Worm (Caenorhabditis elegans) whole organism, late embryonic: ENCODE measurements around the gene gst-17.

Source experiments
- F13H6.1 ChIP-seq: sonication (generic microtip); optimal IDR thresholded peaks from 2 replicates; lab custom pipeline; 2016; ENCODE audit warnings: missing genetic modification characterization, missing compliant biosample characterization
- ceh-45 ChIP-seq: fragments of 200-800 bp; sonication (Bioruptor generic); IDR thresholded peaks from 2 replicates; pipeline ENCODE4 v1.3.6; 2022; ENCODE audit warnings: missing genetic modification reagents, missing genetic modification characterization, missing compliant biosample characterization
- dve-1 ChIP-seq: sonication (generic microtip); optimal IDR thresholded peaks from 2 replicates; lab custom pipeline; 2017; ENCODE audit warnings: antibody characterized with exemption, mild to moderate bottlenecking, missing genetic modification characterization, missing compliant biosample characterization
- elt-2 ChIP-seq: sonication (generic microtip); optimal IDR thresholded peaks from 2 replicates; lab custom pipeline; 2016; ENCODE audit warnings: missing genetic modification reagents, missing genetic modification characterization, missing compliant biosample characterization
- fax-1 ChIP-seq: sonication (generic microtip); optimal IDR thresholded peaks from 2 replicates; lab custom pipeline; 2016; ENCODE audit warnings: missing genotype, missing genetic modification characterization, missing compliant biosample characterization
- fkh-10 ChIP-seq: fragments of 150-350 bp; optimal IDR thresholded peaks from 2 replicates; lab custom pipeline; 2014; ENCODE audit warnings: missing biosample characterization, missing genetic modification reagents, missing genetic modification characterization
- nhr-232 ChIP-seq: sonication (generic microtip); optimal IDR thresholded peaks from 2 replicates; lab custom pipeline; 2016; ENCODE audit warnings: missing genetic modification characterization, missing compliant biosample characterization
- pax-1 ChIP-seq: fragments of 150-350 bp; optimal IDR thresholded peaks from 2 replicates; lab custom pipeline; 2014; ENCODE audit warnings: missing biosample characterization, missing genetic modification characterization
- pha-4 ChIP-seq: fragments of 150-350 bp; optimal IDR thresholded peaks from 2 replicates; lab custom pipeline; 2018; ENCODE audit warnings: missing biosample characterization, missing genetic modification reagents, missing genetic modification characterization
- pqm-1 ChIP-seq: sonication (generic microtip); optimal IDR thresholded peaks from 2 replicates; lab custom pipeline; 2016; ENCODE audit warnings: missing genetic modification characterization, missing compliant biosample characterization
- pros-1 ChIP-seq: fragments of 150-350 bp; optimal IDR thresholded peaks from 2 replicates; lab custom pipeline; 2014; ENCODE audit warnings: missing biosample characterization, missing genetic modification reagents, missing genetic modification characterization
- sox-2 ChIP-seq: fragments of 200-800 bp; sonication (Bioruptor generic); IDR thresholded peaks from 2 replicates; pipeline ENCODE4 v1.3.6; 2022; ENCODE audit warnings: missing genetic modification reagents, missing genetic modification characterization, missing compliant biosample characterization
- tbx-7 ChIP-seq: sonication (generic microtip); optimal IDR thresholded peaks from 2 replicates; lab custom pipeline; 2016; ENCODE audit warnings: missing genotype, missing genetic modification characterization, missing compliant biosample characterization
- unc-42 ChIP-seq: sonication (generic microtip); optimal IDR thresholded peaks from 2 replicates; lab custom pipeline; 2016; ENCODE audit warnings: missing genotype, missing genetic modification characterization, missing compliant biosample characterization

DNA sequence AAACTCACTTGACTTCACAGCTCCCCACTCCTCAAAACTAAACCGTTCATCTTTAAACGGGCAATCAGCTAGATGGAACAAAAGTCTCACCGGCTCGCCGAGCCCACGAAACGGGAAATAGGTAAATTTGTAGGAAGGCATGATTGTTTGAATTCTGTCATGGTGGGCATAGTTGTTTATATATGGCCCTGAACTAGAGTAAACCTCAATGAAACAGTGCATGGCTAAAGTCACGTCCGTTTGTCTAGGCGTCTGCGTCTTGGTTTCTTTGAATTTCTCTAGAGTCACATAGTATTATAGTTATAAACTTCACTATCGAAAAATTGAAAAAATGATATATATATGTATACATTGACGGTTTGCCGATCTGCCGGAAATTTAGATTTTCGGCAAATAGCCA lies 3.6 kb downstream of the gst-17 start, which contains the start of gene gst-19:
- no peak for TF ChIP-seq sox-2
- no peak for TF ChIP-seq ceh-45 (GFP tag; lab: Robert Waterston, UW)
- no peak for TF ChIP-seq pax-1 (tag; lab: Kevin White, UChicago)
- TF ChIP-seq fkh-10: no peak
- no peak for TF ChIP-seq unc-42
- no peak for TF ChIP-seq tbx-7 (tag; lab: Kevin White, UChicago)
- TF ChIP-seq pqm-1: no peak
- TF ChIP-seq fax-1 (tag; lab: Kevin White, UChicago): no peak
- no peak for TF ChIP-seq dve-1
- no peak for TF ChIP-seq nhr-232
- no peak for TF ChIP-seq elt-2
- no peak for TF ChIP-seq pros-1
- no peak for TF ChIP-seq pha-4 (tag; lab: Kevin White, UChicago)
- no peak for TF ChIP-seq F13H6.1
